Worm (Caenorhabditis elegans) whole organism, midembryonic: Measurements from ENCODE around the gene W09G12.9.
"Not testable (repeated sequence)": the region's sequence is repeated elsewhere in the genome, so short reads cannot be mapped to it uniquely, and the experiment has no call there.

Source experiments
- T22C8.4 ChIP-seq: fragments of 200-800 bp; sonication (Bioruptor generic); IDR thresholded peaks from 2 replicates; pipeline ENCODE4 v1.3.6; 2022; ENCODE audit warnings: missing genetic modification characterization, missing compliant biosample characterization
- cog-1 ChIP-seq: sonication (generic microtip); optimal IDR thresholded peaks from 2 replicates; lab custom pipeline; 2016; ENCODE audit warnings: missing genetic modification characterization, missing compliant biosample characterization
- flt-1 ChIP-seq: fragments of 200-800 bp; sonication (Bioruptor generic); IDR thresholded peaks from 2 replicates; pipeline ENCODE4 v1.3.6; 2022; ENCODE audit warnings: missing genetic modification characterization, missing compliant biosample characterization
- klf-2 ChIP-seq: fragments of 200-800 bp; sonication (Bioruptor generic); conservative IDR thresholded peaks from 2 replicates; pipeline ENCODE4 v1.3.6; 2022; ENCODE audit warnings: missing genetic modification reagents, missing genetic modification characterization, missing compliant biosample characterization
- med-1 ChIP-seq: sonication (generic microtip); optimal IDR thresholded peaks from 2 replicates; lab custom pipeline; 2017; ENCODE audit warnings: missing genetic modification characterization, mild to moderate bottlenecking, missing compliant biosample characterization, antibody characterized with exemption, missing genetic modification reagents; ENCODE audit not compliant: insufficient read depth
- ref-1 ChIP-seq: fragments of 200-800 bp; sonication (Bioruptor generic); conservative IDR thresholded peaks from 2 replicates; pipeline ENCODE4 v1.3.6; 2022; ENCODE audit warnings: missing genetic modification reagents, missing genetic modification characterization, missing compliant biosample characterization
- tab-1 ChIP-seq: fragments of 200-800 bp; sonication (Bioruptor generic); IDR thresholded peaks from 2 replicates; pipeline ENCODE4 v1.3.6; 2022; ENCODE audit warnings: missing genetic modification characterization, missing compliant biosample characterization
- ztf-23 ChIP-seq: fragments of 200-800 bp; sonication (Bioruptor generic); IDR thresholded peaks from 2 replicates; pipeline ENCODE4 v1.3.6; 2022; ENCODE audit warnings: missing genetic modification reagents, missing genetic modification characterization, missing compliant biosample characterization
- ztf-29 ChIP-seq: fragments of 200-800 bp; sonication (Bioruptor generic); IDR thresholded peaks from 2 replicates; pipeline ENCODE4 v1.3.6; 2022; ENCODE audit warnings: missing genetic modification reagents, missing genetic modification characterization, missing compliant biosample characterization

Gene W09G12.9

ce11 chrIV:1216290-1216689 is at the start of gene W09G12.9:
Gene W09G12.9, plus strand, starts transcription at chrIV:1216590.
- TF ChIP-seq ztf-23 (GFP tag; lab: Robert Waterston, UW) (no peak), T22C8.4 (GFP tag; lab: Robert Waterston, UW) (no peak), flt-1 (no peak), ref-1 (GFP tag; lab: Robert Waterston, UW) (no peak), med-1 (GFP tag; lab: Kevin White, UChicago) (no peak), cog-1 (no peak), tab-1 (GFP tag; lab: Robert Waterston, UW) (no peak), ztf-29 (GFP tag; lab: Robert Waterston, UW) (no peak), klf-2 (GFP tag; lab: Robert Waterston, UW) (no peak)

ce11 chrIV:1167352-1167751 is 49.0 kb upstream of the W09G12.9 start:
- TF ChIP-seq ztf-29 (GFP tag; lab: Robert Waterston, UW) (no peak), med-1 (GFP tag; lab: Kevin White, UChicago) (no peak), T22C8.4 (GFP tag; lab: Robert Waterston, UW) (no peak), ref-1 (GFP tag; lab: Robert Waterston, UW) (no peak), cog-1 (no peak), flt-1 (no peak), ztf-23 (GFP tag; lab: Robert Waterston, UW) (no peak), klf-2 (GFP tag; lab: Robert Waterston, UW) (no peak), tab-1 (GFP tag; lab: Robert Waterston, UW) (no peak)

ce11 chrIV:1168311-1168965 is 48.0 kb upstream of the W09G12.9 start:
- TF ChIP-seq cog-1: no peak
- no peak for TF ChIP-seq ztf-29 (GFP tag; lab: Robert Waterston, UW)
- TF ChIP-seq med-1 (GFP tag; lab: Kevin White, UChicago): no peak
- no peak for TF ChIP-seq ref-1 (GFP tag; lab: Robert Waterston, UW)
- no peak for TF ChIP-seq ztf-23 (GFP tag; lab: Robert Waterston, UW)

- TF ChIP-seq T22C8.4 (GFP tag; lab: Robert Waterston, UW): no peak
- TF ChIP-seq ztf-23 (GFP tag; lab: Robert Waterston, UW): no peak
- no peak for TF ChIP-seq ref-1 (GFP tag; lab: Robert Waterston, UW)
- TF ChIP-seq med-1 (GFP tag; lab: Kevin White, UChicago): no peak
- no peak for TF ChIP-seq flt-1
- TF ChIP-seq klf-2 (GFP tag; lab: Robert Waterston, UW): no peak
- TF ChIP-seq ztf-29 (GFP tag; lab: Robert Waterston, UW): no peak
- no peak for TF ChIP-seq cog-1
- no peak for TF ChIP-seq tab-1 (GFP tag; lab: Robert Waterston, UW)
These were observed 46.0 kb upstream of the W09G12.9 start, which contains the start of gene cec-2 for ce11 chrIV:1170408-1170807. Gene cec-2, plus strand, starts transcription at chrIV:1170708.

- TF ChIP-seq med-1 (GFP tag; lab: Kevin White, UChicago) (no peak), cog-1 (no peak), tab-1 (GFP tag; lab: Robert Waterston, UW) (no peak), T22C8.4 (GFP tag; lab: Robert Waterston, UW) (peak; percentile 73), ztf-29 (GFP tag; lab: Robert Waterston, UW) (no peak), flt-1 (no peak)
These were observed 42.0 kb upstream of the W09G12.9 start for ce11 chrIV:1174411-1174810.

- TF ChIP-seq cog-1 (no peak), ref-1 (GFP tag; lab: Robert Waterston, UW) (no peak), flt-1 (no peak), tab-1 (GFP tag; lab: Robert Waterston, UW) (no peak), T22C8.4 (GFP tag; lab: Robert Waterston, UW) (no peak; the same call in 1 of the 2 replicates), ztf-29 (GFP tag; lab: Robert Waterston, UW) (no peak), med-1 (GFP tag; lab: Kevin White, UChicago) (no peak), klf-2 (GFP tag; lab: Robert Waterston, UW) (no peak), ztf-23 (GFP tag; lab: Robert Waterston, UW) (no peak)
These were observed 39.8 kb upstream of the W09G12.9 start for ce11 chrIV:1176613-1177012.

- no peak for TF ChIP-seq ref-1 (GFP tag; lab: Robert Waterston, UW)
- TF ChIP-seq cog-1: no peak
- no peak for TF ChIP-seq ztf-23 (GFP tag; lab: Robert Waterston, UW)
- TF ChIP-seq tab-1 (GFP tag; lab: Robert Waterston, UW): no peak
- no peak for TF ChIP-seq med-1 (GFP tag; lab: Kevin White, UChicago)
- TF ChIP-seq klf-2 (GFP tag; lab: Robert Waterston, UW): no peak
- no peak for TF ChIP-seq flt-1
- TF ChIP-seq ztf-29 (GFP tag; lab: Robert Waterston, UW): no peak
- no peak for TF ChIP-seq T22C8.4 (GFP tag; lab: Robert Waterston, UW)
These were observed 38.7 kb upstream of the W09G12.9 start, which contains the start of gene Y104H12D.2 for ce11 chrIV:1177683-1178082. Gene Y104H12D.2, plus strand, starts transcription at chrIV:1178022.

ce11 chrIV:1182292-1182691 is 34.1 kb upstream of the W09G12.9 start, which contains the start of gene rmif-2:
Gene rmif-2, plus strand, starts transcription at chrIV:1182592.
- not testable (repeated sequence) for TF ChIP-seq ztf-23 (GFP tag; lab: Robert Waterston, UW); flt-1; med-1 (GFP tag; lab: Kevin White, UChicago)

ce11 chrIV:1187502-1187901 is 28.9 kb upstream of the W09G12.9 start, which contains the start of gene mdt-20:
Gene mdt-20, plus strand, starts transcription at chrIV:1187802.
- not testable (repeated sequence) for TF ChIP-seq tab-1, ztf-29, T22C8.4 (GFP tag; lab: Robert Waterston, UW)
